Worm (Caenorhabditis elegans) whole organism, late embryonic: ENCODE measurements around the gene far-8.

ENCODE experiments used
- F13H6.1 ChIP-seq: sonication (generic microtip); optimal IDR thresholded peaks from 2 replicates; lab custom pipeline; 2016; ENCODE audit warnings: missing genetic modification characterization, missing compliant biosample characterization
- K09A11.1 ChIP-seq: sonication (generic microtip); optimal IDR thresholded peaks from 2 replicates; lab custom pipeline; 2017; ENCODE audit warnings: antibody characterized with exemption, mild to moderate bottlenecking, missing genetic modification characterization, missing compliant biosample characterization; ENCODE audit not compliant: insufficient read depth
- ama-1 ChIP-seq: fragments of 150-350 bp; optimal IDR thresholded peaks from 2 replicates; lab custom pipeline; 2014
- ceh-30 ChIP-seq: fragments of 150-350 bp; optimal IDR thresholded peaks from 2 replicates; lab custom pipeline; 2014; ENCODE audit warnings: missing biosample characterization, missing genetic modification characterization
- dve-1 ChIP-seq: sonication (generic microtip); optimal IDR thresholded peaks from 2 replicates; lab custom pipeline; 2017; ENCODE audit warnings: antibody characterized with exemption, mild to moderate bottlenecking, missing genetic modification characterization, missing compliant biosample characterization
- ets-4 ChIP-seq: sonication (generic microtip); optimal IDR thresholded peaks from 2 replicates; lab custom pipeline; 2016; ENCODE audit warnings: missing genetic modification characterization, missing compliant biosample characterization
- hlh-13 ChIP-seq: fragments of 200-800 bp; sonication (Bioruptor generic); optimal IDR thresholded peaks from 2 replicates; lab custom pipeline; 2018; ENCODE audit warnings: mild to moderate bottlenecking, missing genetic modification characterization, missing compliant biosample characterization
- npax-4 ChIP-seq: sonication (generic microtip); optimal IDR thresholded peaks from 2 replicates; lab custom pipeline; 2016; ENCODE audit warnings: missing genetic modification characterization, missing compliant biosample characterization
- pat-9 ChIP-seq: fragments of 200-800 bp; sonication (Bioruptor generic); optimal IDR thresholded peaks from 2 replicates; lab custom pipeline; 2018; ENCODE audit warnings: mild to moderate bottlenecking, missing genetic modification characterization, moderate library complexity, missing compliant biosample characterization
- pha-4 ChIP-seq: fragments of 150-350 bp; optimal IDR thresholded peaks from 2 replicates; lab custom pipeline; 2018; ENCODE audit warnings: missing biosample characterization, missing genetic modification reagents, missing genetic modification characterization
- pqm-1 ChIP-seq: sonication (generic microtip); optimal IDR thresholded peaks from 2 replicates; lab custom pipeline; 2016; ENCODE audit warnings: missing genetic modification characterization, missing compliant biosample characterization
- sox-2 ChIP-seq: fragments of 200-800 bp; sonication (Bioruptor generic); IDR thresholded peaks from 2 replicates; pipeline ENCODE4 v1.3.6; 2022; ENCODE audit warnings: missing genetic modification reagents, missing genetic modification characterization, missing compliant biosample characterization
- syd-9 ChIP-seq: sonication (generic microtip); optimal IDR thresholded peaks from 2 replicates; lab custom pipeline; 2016; ENCODE audit warnings: mild to moderate bottlenecking, missing genetic modification characterization, moderate library complexity, missing compliant biosample characterization

ce11 chrIII:879634-880033 lies 36.9 kb downstream of the far-8 start, which contains the start of the genes T24C4.5 and ucr-2.3:
- TF ChIP-seq F13H6.1 (no peak), pat-9 (tag; lab: Kevin White, UChicago) (no peak), pqm-1 (tag; lab: Kevin White, UChicago) (no peak), ama-1 (lab: Kevin White, UChicago) (no peak), sox-2 (GFP tag; lab: Robert Waterston, UW) (no peak), dve-1 (tag; lab: Kevin White, UChicago) (no peak), hlh-13 (GFP tag; lab: Kevin White, UChicago) (no peak), syd-9 (tag; lab: Kevin White, UChicago) (no peak), K09A11.1 (tag; lab: Kevin White, UChicago) (no peak), pha-4 (tag; lab: Kevin White, UChicago) (no peak), npax-4 (tag; lab: Kevin White, UChicago) (no peak), ceh-30 (tag; lab: Kevin White, UChicago) (no peak), ets-4 (tag; lab: Kevin White, UChicago) (no peak)
